Worm (Caenorhabditis elegans) whole organism, L1 larva: ENCODE measurements around the gene Y39A1A.10.

Experiments
- C16A3.4 ChIP-seq: fragments of 150-350 bp; optimal IDR thresholded peaks from 2 replicates; lab custom pipeline; 2014; ENCODE audit warnings: missing biosample characterization, missing genetic modification characterization
- aly-2 ChIP-seq: fragments of 150-350 bp; optimal IDR thresholded peaks from 2 replicates; lab custom pipeline; 2014; ENCODE audit warnings: missing biosample characterization, missing genetic modification characterization
- ceh-82 ChIP-seq, 3 experiments: fragments of 150-350 bp in 1 of 3; sonication (generic microtip) in 2 of 3; optimal IDR thresholded peaks; 2 replicates each; lab custom pipeline; 2014 to 2017; ENCODE audit warnings: missing biosample characterization in 3 of 3, missing genetic modification characterization in 3 of 3
- dpl-1 ChIP-seq, 3 experiments: fragments of 150-350 bp in 2 of 3; sonication (generic microtip) in 1 of 3; optimal IDR thresholded peaks; 2 replicates each; lab custom pipeline; 2014 to 2017; ENCODE audit warnings: missing biosample characterization in 3 of 3, missing genetic modification characterization in 3 of 3, missing genetic modification reagents in 3 of 3
- dsc-1 ChIP-seq: sonication (generic microtip); optimal IDR thresholded peaks from 2 replicates; lab custom pipeline; 2016; ENCODE audit warnings: mild to moderate bottlenecking, missing genetic modification characterization, missing compliant biosample characterization
- egl-27 ChIP-seq, 2 experiments: fragments of 150-350 bp in 1 of 2; sonication (generic microtip); optimal IDR thresholded peaks; 3 replicates each; lab custom pipeline; 2017 to 2018; ENCODE audit warnings: missing biosample characterization in 2 of 2, missing genetic modification characterization in 2 of 2, missing genetic modification reagents in 2 of 2
- lin-39 ChIP-seq: fragments of 150-350 bp; optimal IDR thresholded peaks from 2 replicates; lab custom pipeline; 2014; ENCODE audit warnings: missing biosample characterization, missing genetic modification reagents, missing genetic modification characterization
- lir-3 ChIP-seq: sonication (generic microtip); optimal IDR thresholded peaks from 2 replicates; lab custom pipeline; 2016; ENCODE audit warnings: mild to moderate bottlenecking, missing genetic modification characterization, moderate library complexity, missing compliant biosample characterization; ENCODE audit not compliant: poor library complexity
- nhr-237 ChIP-seq: fragments of 150-350 bp; optimal IDR thresholded peaks from 2 replicates; lab custom pipeline; 2014; ENCODE audit warnings: missing biosample characterization, missing genetic modification characterization
- skn-1 ChIP-seq: fragments of 150-350 bp; optimal IDR thresholded peaks from 2 replicates; lab custom pipeline; 2014; ENCODE audit warnings: missing biosample characterization, missing genetic modification characterization
- zag-1 ChIP-seq: fragments of 150-350 bp; optimal IDR thresholded peaks from 2 replicates; lab custom pipeline; 2014; ENCODE audit warnings: missing biosample characterization, missing genetic modification characterization
- ztf-11 ChIP-seq, 2 experiments: sonication (generic microtip); optimal IDR thresholded peaks; 2 replicates each; lab custom pipeline; 2016 to 2017; ENCODE audit warnings: missing genetic modification characterization in 2 of 2, missing biosample characterization in 1 of 2, missing compliant biosample characterization in 1 of 2

ce11 chrIII:10666640-10667039 is 34.1 kb downstream of the Y39A1A.10 start:
- TF ChIP-seq ceh-82 (tag; optimal IDR thresholded peaks at IDR 0.05; lab: Kevin White, UChicago) (no peak), lin-39 (no peak), dpl-1 (GFP tag; optimal IDR thresholded peaks at IDR 0.05; lab: Kevin White, UChicago) (no peak), skn-1 (no peak), ztf-11 (tag; optimal IDR thresholded peaks at IDR 0.05; lab: Kevin White, UChicago) (no peak), zag-1 (tag; lab: Kevin White, UChicago) (no peak), dsc-1 (tag; lab: Kevin White, UChicago) (no peak), egl-27 (tag; optimal IDR thresholded peaks at IDR 0.05; lab: Kevin White, UChicago) (no peak), C16A3.4 (tag; lab: Kevin White, UChicago) (no peak), aly-2 (tag; lab: Kevin White, UChicago) (no peak), lir-3 (tag; lab: Kevin White, UChicago) (no peak), nhr-237 (tag; lab: Kevin White, UChicago) (no peak)
